Worm (Caenorhabditis elegans) whole organism, young adult: ENCODE data around the gene ent-5.

Source experiments
- B0019.2 ChIP-seq: fragments of 200-800 bp; sonication (Bioruptor generic); conservative IDR thresholded peaks from 2 replicates; pipeline ENCODE4 v1.3.6; 2022; ENCODE audit warnings: missing genetic modification reagents, missing genetic modification characterization, missing compliant biosample characterization
- B0261.1 ChIP-seq: sonication (generic microtip); optimal IDR thresholded peaks from 2 replicates; lab custom pipeline; 2016; ENCODE audit warnings: mild to moderate bottlenecking, missing genetic modification characterization, moderate library complexity, missing compliant biosample characterization
- C06A6.2 ChIP-seq: fragments of 200-800 bp; sonication (Bioruptor generic); conservative IDR thresholded peaks from 2 replicates; pipeline ENCODE4 v1.3.6; 2022; ENCODE audit warnings: missing genetic modification characterization, missing compliant biosample characterization
- C17E4.6 ChIP-seq: fragments of 200-800 bp; sonication (Bioruptor generic); IDR thresholded peaks from 2 replicates; pipeline ENCODE4 v1.3.6; 2022; ENCODE audit warnings: missing genetic modification reagents, missing genetic modification characterization, missing compliant biosample characterization
- D2030.7 ChIP-seq: fragments of 200-800 bp; sonication (Bioruptor generic); IDR thresholded peaks from 2 replicates; pipeline ENCODE4 v1.3.6; 2022; ENCODE audit warnings: missing genetic modification reagents, missing genetic modification characterization, missing compliant biosample characterization
- F23B12.7 ChIP-seq: sonication (generic microtip); optimal IDR thresholded peaks from 2 replicates; lab custom pipeline; 2017; ENCODE audit warnings: missing genetic modification characterization, mild to moderate bottlenecking, missing compliant biosample characterization, antibody characterized with exemption, moderate library complexity; ENCODE audit not compliant: insufficient read depth
- F39B2.1 ChIP-seq: fragments of 200-800 bp; sonication (Bioruptor generic); IDR thresholded peaks from 2 replicates; pipeline ENCODE4 v1.3.6; 2022; ENCODE audit warnings: missing genetic modification reagents, missing genetic modification characterization, missing compliant biosample characterization
- F52B5.7 ChIP-seq: sonication (generic microtip); optimal IDR thresholded peaks from 2 replicates; lab custom pipeline; 2016; ENCODE audit warnings: mild to moderate bottlenecking, missing genetic modification characterization, missing compliant biosample characterization
- K12H6.12 ChIP-seq: fragments of 200-800 bp; sonication (Bioruptor generic); optimal IDR thresholded peaks from 2 replicates; lab custom pipeline; 2018; ENCODE audit warnings: mild to moderate bottlenecking, missing genetic modification characterization, missing compliant biosample characterization
- T07F8.4 ChIP-seq: sonication (generic microtip); optimal IDR thresholded peaks from 2 replicates; lab custom pipeline; 2016; ENCODE audit warnings: mild to moderate bottlenecking, missing genetic modification characterization, moderate library complexity, missing compliant biosample characterization
- Y56A3A.18 ChIP-seq: fragments of 200-800 bp; sonication (Bioruptor generic); IDR thresholded peaks from 2 replicates; pipeline ENCODE4 v1.3.6; 2022; ENCODE audit warnings: missing genetic modification reagents, missing genetic modification characterization, missing compliant biosample characterization
- aptf-2 ChIP-seq: fragments of 200-800 bp; sonication (Bioruptor generic); conservative IDR thresholded peaks from 2 replicates; pipeline ENCODE4 v1.3.6; 2022; ENCODE audit warnings: missing genetic modification reagents, missing genetic modification characterization, missing compliant biosample characterization
- bed-1 ChIP-seq: fragments of 200-800 bp; sonication (Bioruptor generic); IDR thresholded peaks from 2 replicates; pipeline ENCODE4 v1.3.6; 2022; ENCODE audit warnings: missing genetic modification reagents, missing genetic modification characterization, missing compliant biosample characterization
- cebp-2 ChIP-seq: fragments of 200-800 bp; sonication (Bioruptor generic); IDR thresholded peaks from 2 replicates; pipeline ENCODE4 v1.3.6; 2022; ENCODE audit warnings: missing genetic modification characterization, missing compliant biosample characterization
- ceh-58 ChIP-seq: fragments of 200-800 bp; sonication (Bioruptor generic); IDR thresholded peaks from 2 replicates; pipeline ENCODE4 v1.3.6; 2022; ENCODE audit warnings: missing genetic modification characterization, missing compliant biosample characterization
- ceh-79 ChIP-seq: sonication (generic microtip); optimal IDR thresholded peaks from 2 replicates; lab custom pipeline; 2017; ENCODE audit warnings: mild to moderate bottlenecking, missing genetic modification characterization, missing compliant biosample characterization
- dox-1 ChIP-seq: fragments of 200-800 bp; sonication (Bioruptor generic); IDR thresholded peaks from 2 replicates; pipeline ENCODE4 v1.3.6; 2022; ENCODE audit warnings: missing genetic modification reagents, missing genetic modification characterization, missing compliant biosample characterization
- dpl-1 ChIP-seq: fragments of 150-350 bp; optimal IDR thresholded peaks from 2 replicates; lab custom pipeline; 2014; ENCODE audit warnings: missing biosample characterization, missing genetic modification reagents, missing genetic modification characterization
- efl-1 ChIP-seq: fragments of 150-350 bp; optimal IDR thresholded peaks from 2 replicates; lab custom pipeline; 2014; ENCODE audit warnings: missing biosample characterization, missing genetic modification reagents, missing genetic modification characterization
- hrde-1 ChIP-seq: sonication (generic microtip); optimal IDR thresholded peaks from 2 replicates; lab custom pipeline; 2016; ENCODE audit warnings: missing genetic modification characterization, mild to moderate bottlenecking, missing compliant biosample characterization, moderate library complexity, missing genotype, missing genetic modification reagents, borderline replicate concordance
- lin-26 ChIP-seq: fragments of 200-800 bp; sonication (Bioruptor generic); IDR thresholded peaks from 2 replicates; pipeline ENCODE4 v1.3.6; 2022; ENCODE audit warnings: missing genetic modification reagents, missing genetic modification characterization, missing compliant biosample characterization
- lin-35 ChIP-seq, 3 experiments: fragments of 150-350 bp in 2 of 3; sonication (generic microtip) in 1 of 3; optimal IDR thresholded peaks; 2 replicates each; lab custom pipeline; 2014 to 2018; ENCODE audit warnings: missing biosample characterization in 3 of 3, missing genetic modification characterization in 3 of 3, missing genetic modification reagents in 3 of 3
- madf-6 ChIP-seq: fragments of 200-800 bp; sonication (Bioruptor generic); IDR thresholded peaks from 2 replicates; pipeline ENCODE4 v1.3.6; 2022; ENCODE audit warnings: missing genetic modification reagents, missing genetic modification characterization, missing compliant biosample characterization
- nhr-179 ChIP-seq: sonication (generic microtip); optimal IDR thresholded peaks from 2 replicates; lab custom pipeline; 2016; ENCODE audit warnings: mild to moderate bottlenecking, missing genetic modification characterization, missing compliant biosample characterization
- nhr-90 ChIP-seq: sonication (generic microtip); optimal IDR thresholded peaks from 2 replicates; lab custom pipeline; 2016; ENCODE audit warnings: missing genotype, mild to moderate bottlenecking, missing genetic modification characterization, missing compliant biosample characterization
- rcor-1 ChIP-seq: fragments of 200-800 bp; sonication (Bioruptor generic); IDR thresholded peaks from 2 replicates; pipeline ENCODE4 v1.3.6; 2022; ENCODE audit warnings: missing genetic modification reagents, missing genetic modification characterization, missing compliant biosample characterization
- repo-1 ChIP-seq: sonication (generic microtip); optimal IDR thresholded peaks from 2 replicates; lab custom pipeline; 2017; ENCODE audit warnings: mild to moderate bottlenecking, missing genetic modification characterization, missing compliant biosample characterization
- sdz-38 ChIP-seq: sonication (generic microtip); optimal IDR thresholded peaks from 2 replicates; lab custom pipeline; 2016; ENCODE audit warnings: missing genotype, missing genetic modification characterization, missing compliant biosample characterization
- snpc-1.1 ChIP-seq: sonication (generic microtip); optimal IDR thresholded peaks from 2 replicates; lab custom pipeline; 2017; ENCODE audit warnings: missing genetic modification characterization, mild to moderate bottlenecking, missing compliant biosample characterization, antibody characterized with exemption, moderate library complexity, missing genotype, missing genetic modification reagents; ENCODE audit not compliant: insufficient read depth
- snpc-1.3 ChIP-seq: sonication (generic microtip); optimal IDR thresholded peaks from 2 replicates; lab custom pipeline; 2017; ENCODE audit warnings: missing genetic modification characterization, mild to moderate bottlenecking, missing compliant biosample characterization, antibody characterized with exemption, moderate library complexity, missing genotype, missing genetic modification reagents; ENCODE audit not compliant: insufficient read depth
- sptf-2 ChIP-seq: fragments of 200-800 bp; sonication (Bioruptor generic); optimal IDR thresholded peaks from 2 replicates; lab custom pipeline; 2018; ENCODE audit warnings: mild to moderate bottlenecking, missing genetic modification characterization, missing compliant biosample characterization
- tbp1 ChIP-seq: fragments of 200-800 bp; sonication (Bioruptor generic); optimal IDR thresholded peaks from 2 replicates; lab custom pipeline; 2018; ENCODE audit warnings: mild to moderate bottlenecking, missing genetic modification characterization, missing compliant biosample characterization
- unc-130 ChIP-seq: sonication (generic microtip); optimal IDR thresholded peaks from 2 replicates; lab custom pipeline; 2016; ENCODE audit warnings: missing genetic modification reagents, missing genetic modification characterization, missing compliant biosample characterization
- zfh-2 ChIP-seq: fragments of 200-800 bp; sonication (Bioruptor generic); conservative IDR thresholded peaks from 2 replicates; pipeline ENCODE4 v1.3.6; 2022; ENCODE audit warnings: missing genetic modification reagents, missing genetic modification characterization, missing compliant biosample characterization
- zim-3 ChIP-seq: sonication (generic microtip); optimal IDR thresholded peaks from 2 replicates; lab custom pipeline; 2017; ENCODE audit warnings: mild to moderate bottlenecking, missing genetic modification characterization, moderate library complexity, missing compliant biosample characterization

ent-5 gene

ce11 chrX:4652950-4653349, 4.0 kb upstream of the ent-5 start:
- TF ChIP-seq zim-3 (tag; lab: Kevin White, UChicago), result no peak
- TF ChIP-seq F23B12.7 (tag; lab: Kevin White, UChicago), result no peak
- TF ChIP-seq dox-1 (GFP tag; lab: Robert Waterston, UW), result no peak
- TF ChIP-seq C17E4.6, result no peak
- no peak for TF ChIP-seq rcor-1 (GFP tag; lab: Robert Waterston, UW)
- TF ChIP-seq dpl-1 (GFP tag; lab: Kevin White, UChicago), result no peak
- no peak for TF ChIP-seq tbp1
- TF ChIP-seq T07F8.4, result no peak
- TF ChIP-seq repo-1 (tag; lab: Kevin White, UChicago), result no peak
- no peak for TF ChIP-seq lin-35 (GFP tag; optimal IDR thresholded peaks at IDR 0.05; lab: Kevin White, UChicago)
- TF ChIP-seq ceh-58 (GFP tag; lab: Robert Waterston, UW), result no peak
- TF ChIP-seq sptf-2 (GFP tag; lab: Kevin White, UChicago), result no peak
- no peak for TF ChIP-seq B0261.1 (tag; lab: Kevin White, UChicago)
- no peak for TF ChIP-seq hrde-1 (tag; lab: Kevin White, UChicago)
- TF ChIP-seq snpc-1.3 (tag; lab: Kevin White, UChicago), result no peak
- TF ChIP-seq ceh-79 (tag; lab: Kevin White, UChicago), result no peak
- TF ChIP-seq unc-130 (GFP tag; lab: Kevin White, UChicago), result no peak
- no peak for TF ChIP-seq nhr-179 (tag; lab: Kevin White, UChicago)
- TF ChIP-seq nhr-90, result no peak

ce11 chrX:4651428-4651827, 2.4 kb upstream of the ent-5 start:
- TF ChIP-seq bed-1 (GFP tag; lab: Robert Waterston, UW), result 0 out of 2 replicates have a peak, but pooled peaks have one; percentile 55
- TF ChIP-seq snpc-1.1 (tag; lab: Kevin White, UChicago), result no peak

- TF ChIP-seq efl-1 (GFP tag; lab: Kevin White, UChicago) (no peak), D2030.7 (GFP tag; lab: Robert Waterston, UW) (no peak), sptf-2 (GFP tag; lab: Kevin White, UChicago) (no peak), sdz-38 (tag; lab: Kevin White, UChicago) (no peak), B0019.2 (GFP tag; lab: Robert Waterston, UW) (no peak), nhr-90 (no peak), K12H6.12 (tag; lab: Kevin White, UChicago) (no peak), Y56A3A.18 (no peak), lin-26 (GFP tag; lab: Robert Waterston, UW) (no peak), F52B5.7 (no peak), madf-6 (GFP tag; lab: Robert Waterston, UW) (no peak), C06A6.2 (GFP tag; lab: Robert Waterston, UW) (no peak), aptf-2 (GFP tag; lab: Robert Waterston, UW) (no peak), cebp-2 (no peak), snpc-1.1 (tag; lab: Kevin White, UChicago) (no peak), F39B2.1 (GFP tag; lab: Robert Waterston, UW) (no peak), bed-1 (GFP tag; lab: Robert Waterston, UW) (no peak)
These were observed 1.9 kb downstream of the ent-5 start, which contains the start of gene C46C11.4 for ce11 chrX:4647104-4647503. TSS of gene C46C11.4 (minus strand) at chrX:4647204.

ce11 chrX:4636821-4637220, 12.2 kb downstream of the ent-5 start, which contains the start of gene hosl-1:
TSS of gene hosl-1 (plus strand) at chrX:4637121.
- TF ChIP-seq F39B2.1 (GFP tag; lab: Robert Waterston, UW) (no peak), zfh-2 (peak; percentile 48; the same call in 1 of the 2 replicates)
